Fruit fly (Drosophila melanogaster): Measurements from ENCODE around the gene skd.

The skd gene

dm6 chr3L:21037404-21037803 is 10.2 kb upstream of the skd start (continued):
- TF ChIP-seq gcm (GFP tag; optimal IDR thresholded peaks at IDR 0.05) (peak; percentile 93), HLH4C (GFP tag; IDR thresholded peaks at IDR 0.05; ENCODE audit: partially characterized antibody) (no peak), gce (GFP tag; IDR thresholded peaks at IDR 0.05) (no peak), CG11560 (tag; IDR thresholded peaks at IDR 0.05) (peak; percentile 59; the same call in 2 of the 3 replicates), twi (tag; optimal IDR thresholded peaks at IDR 0.05) (peak; percentile 65), Hmx (GFP tag; optimal IDR thresholded peaks at IDR 0.05) (peak; percentile 47), Nf-YC (tag; optimal IDR thresholded peaks at IDR 0.05) (peak; percentile 34), Taf1 (GFP tag; IDR thresholded peaks at IDR 0.05) (no peak), gt (GFP tag; IDR thresholded peaks at IDR 0.05) (no peak), Dp (GFP tag; optimal IDR thresholded peaks at IDR 0.05) (no peak), CG6683 (GFP tag; optimal IDR thresholded peaks at IDR 0.05) (peak; percentile 25), sqz (GFP tag; optimal IDR thresholded peaks at IDR 0.05) (peak; percentile 40), nerfin-2 (GFP tag; IDR thresholded peaks at IDR 0.05; ENCODE audit: partially characterized antibody) (no peak), CG9876 (GFP tag; optimal IDR thresholded peaks at IDR 0.05) (no peak), CG13123 (GFP tag; optimal IDR thresholded peaks at IDR 0.05) (peak; percentile 50), gsb (GFP tag; IDR thresholded peaks at IDR 0.05) (0 out of 2 replicates have a peak, but pooled peaks have one; percentile 48), CG12155 (GFP tag; optimal IDR thresholded peaks at IDR 0.05) (peak; percentile 73), sr (GFP tag; IDR thresholded peaks at IDR 0.05) (no peak), Hr3 (GFP tag; optimal IDR thresholded peaks at IDR 0.05) (peak; percentile 76), NC2β (GFP tag; optimal IDR thresholded peaks at IDR 0.05) (no peak), Opbp (GFP tag; IDR thresholded peaks at IDR 0.05; ENCODE audit: partially characterized antibody) (no peak), CG17912 (GFP tag; optimal IDR thresholded peaks at IDR 0.05) (no peak), CG12744 (GFP tag; optimal IDR thresholded peaks at IDR 0.05) (peak; percentile 45), CG7786 (GFP tag; optimal IDR thresholded peaks at IDR 0.05) (peak; percentile 37), HmgD (GFP tag; optimal IDR thresholded peaks at IDR 0.05) (no peak), CG12071 (GFP tag; optimal IDR thresholded peaks at IDR 0.05) (peak; percentile 53), CG13624 (GFP tag; optimal IDR thresholded peaks at IDR 0.05) (peak; percentile 62), CG10979 (tag; optimal IDR thresholded peaks at IDR 0.05) (peak; percentile 84), CG2875 (GFP tag; optimal IDR thresholded peaks at IDR 0.05) (peak; percentile 53), vnd (GFP tag; IDR thresholded peaks at IDR 0.05; ENCODE audit: partially characterized antibody) (no peak), Doc3 (GFP tag; IDR thresholded peaks at IDR 0.05; ENCODE audit: partially characterized antibody) (no peak), pzg (GFP tag; optimal IDR thresholded peaks at IDR 0.05) (no peak), corto (GFP tag; optimal IDR thresholded peaks at IDR 0.05) (no peak), Bteb2 (GFP tag; optimal IDR thresholded peaks at IDR 0.05) (peak; percentile 64), CG31388 (GFP tag; optimal IDR thresholded peaks at IDR 0.05) (peak; percentile 42), CG14050 (GFP tag; IDR thresholded peaks at IDR 0.05) (peak; percentile 51; the same call in 2 of the 3 replicates), CG12236 (GFP tag; optimal IDR thresholded peaks at IDR 0.05) (peak; percentile 54), CG13894 (tag; optimal IDR thresholded peaks at IDR 0.05) (peak; percentile 54), CG5245 (GFP tag; optimal IDR thresholded peaks at IDR 0.05) (peak; percentile 56), CG42726 (GFP tag; IDR thresholded peaks at IDR 0.05; ENCODE audit: partially characterized antibody) (no peak), CG6272 (GFP tag; IDR thresholded peaks at IDR 0.05) (peak; percentile 37; the same call in 1 of the 2 replicates), Scr (GFP tag; IDR thresholded peaks at IDR 0.05; ENCODE audit: partially characterized antibody) (no peak), CG1792 (GFP tag; optimal IDR thresholded peaks at IDR 0.05) (no peak), nom (GFP tag; optimal IDR thresholded peaks at IDR 0.05) (no peak), Sox102F (GFP tag; optimal IDR thresholded peaks at IDR 0.05) (peak; percentile 89), unpg (GFP tag; optimal IDR thresholded peaks at IDR 0.05) (peak; percentile 90), zen (tag; optimal IDR thresholded peaks at IDR 0.05) (peak; percentile 61), Gug (GFP tag; IDR thresholded peaks at IDR 0.05) (no peak), CG17568 (GFP tag; optimal IDR thresholded peaks at IDR 0.05) (peak; percentile 73), trem (tag; optimal IDR thresholded peaks at IDR 0.05) (peak; percentile 60)
